Worm (Caenorhabditis elegans): ENCODE measurements around the gene ZK666.2.

DNA sequence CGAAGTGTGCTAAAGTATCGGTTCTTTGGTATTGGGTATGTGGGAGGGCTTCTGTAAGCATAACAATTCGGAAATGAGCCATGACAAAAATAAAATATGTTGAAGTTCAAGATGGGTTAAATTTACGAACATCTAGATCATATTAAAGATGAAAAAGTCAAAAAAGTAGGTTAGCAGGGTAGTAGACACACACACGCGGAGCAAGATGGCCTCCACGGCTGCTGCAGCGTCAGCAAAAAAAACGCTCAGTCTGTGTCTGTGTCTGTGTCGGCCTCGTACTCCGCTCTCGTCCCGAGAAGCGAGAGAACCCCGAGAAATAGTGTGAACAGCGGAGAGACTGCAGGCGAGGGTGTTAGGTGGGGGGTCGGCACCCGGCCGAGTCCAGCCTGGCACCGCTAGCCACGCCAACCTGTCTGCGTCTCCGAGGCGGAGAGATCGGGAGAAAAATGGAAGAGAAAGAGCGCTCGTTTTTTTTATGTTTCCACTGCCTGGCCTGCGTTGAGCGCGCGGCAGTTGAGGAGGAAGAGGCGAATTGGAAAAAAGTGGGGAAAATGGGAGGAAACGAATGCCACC, 30.9 kb upstream of the ZK666.2 start, which contains the start of gene myrf-1:
- TF ChIP-seq ztf-11 (tag; optimal IDR thresholded peaks at IDR 0.05) (no peak), lin-13 (GFP tag; optimal IDR thresholded peaks at IDR 0.05) (peak; percentile 47), F10B5.3 (tag; optimal IDR thresholded peaks at IDR 0.05) (peak; percentile 55), F37D6.2 (tag; optimal IDR thresholded peaks at IDR 0.05) (peak; percentile 70), mdl-1 (tag; optimal IDR thresholded peaks at IDR 0.05) (peak; percentile 59 to 92), lin-39 (tag; optimal IDR thresholded peaks at IDR 0.05) (no peak)

All from whole organism, L4 larva.